Fruit fly (Drosophila melanogaster): ENCODE results near the gene CG14551.

Gene CG14551

dm6 chr3R:26014262-26014833 is 48.5 kb downstream of the CG14551 start, which contains the start of gene Kaz-m1 (continued):
- TF ChIP-seq schlank (tag; optimal IDR thresholded peaks at IDR 0.05): no peak
- TF ChIP-seq Mes4 (GFP tag; optimal IDR thresholded peaks at IDR 0.05): no peak
- no peak for TF ChIP-seq usp (GFP tag; optimal IDR thresholded peaks at IDR 0.05)
- TF ChIP-seq chinmo (GFP tag; IDR thresholded peaks at IDR 0.05; ENCODE audit: partially characterized antibody): no peak
- no peak for TF ChIP-seq Opbp (GFP tag; IDR thresholded peaks at IDR 0.05; ENCODE audit: partially characterized antibody)
- no peak for TF ChIP-seq jumu (GFP tag; optimal IDR thresholded peaks at IDR 0.05)
- TF ChIP-seq Max (GFP tag; optimal IDR thresholded peaks at IDR 0.05): no peak
- TF ChIP-seq CG11093 (GFP tag; IDR thresholded peaks at IDR 0.05): no peak
- no peak for TF ChIP-seq Lim3 (GFP tag; IDR thresholded peaks at IDR 0.05)
- TF ChIP-seq ash1 (GFP tag; optimal IDR thresholded peaks at IDR 0.05): no peak
- no peak for TF ChIP-seq CG9609 (GFP tag; optimal IDR thresholded peaks at IDR 0.05)
- no peak for TF ChIP-seq pita (GFP tag; optimal IDR thresholded peaks at IDR 0.05)
- TF ChIP-seq CG17385 (GFP tag; optimal IDR thresholded peaks at IDR 0.05): peak; percentile 46
- TF ChIP-seq ap (GFP tag; IDR thresholded peaks at IDR 0.05): no peak
- 0 out of 2 replicates have a peak, but pooled peaks have one; percentile 37 for TF ChIP-seq CG6689 (GFP tag; IDR thresholded peaks at IDR 0.05)
- no peak for TF ChIP-seq Ada2b (GFP tag; IDR thresholded peaks at IDR 0.05)
- TF ChIP-seq Xbp1 (GFP tag; optimal IDR thresholded peaks at IDR 0.05): peak; percentile 20
- TF ChIP-seq lab (GFP tag; optimal IDR thresholded peaks at IDR 0.05): peak; percentile 43
- no peak for TF ChIP-seq scrt (GFP tag; optimal IDR thresholded peaks at IDR 0.05)
- no peak for TF ChIP-seq wdn (GFP tag; IDR thresholded peaks at IDR 0.05)
- TF ChIP-seq trh (GFP tag; optimal IDR thresholded peaks at IDR 0.05): no peak
- TF ChIP-seq Eip74EF (GFP tag; optimal IDR thresholded peaks at IDR 0.05): peak in 1 of 2 experiments; percentile 42
- TF ChIP-seq CG12219 (GFP tag; optimal IDR thresholded peaks at IDR 0.05): no peak
- TF ChIP-seq CG7928 (GFP tag; optimal IDR thresholded peaks at IDR 0.05): no peak
- no peak for TF ChIP-seq mam (GFP tag; optimal IDR thresholded peaks at IDR 0.05)
- peak in 1 of 2 experiments; percentile 66 for TF ChIP-seq Hr51 (GFP tag; optimal IDR thresholded peaks at IDR 0.05)
- no peak for TF ChIP-seq CG14050 (GFP tag; IDR thresholded peaks at IDR 0.05)
- TF ChIP-seq GATAe (GFP tag; conservative IDR thresholded peaks at IDR 0.05): peak; percentile 57
- TF ChIP-seq CG42726 (GFP tag; IDR thresholded peaks at IDR 0.05; ENCODE audit: partially characterized antibody): no peak
- TF ChIP-seq vnd (GFP tag; IDR thresholded peaks at IDR 0.05; ENCODE audit: partially characterized antibody): no peak
- TF ChIP-seq pzg (GFP tag; optimal IDR thresholded peaks at IDR 0.05): no peak
- TF ChIP-seq Lpt (GFP tag; optimal IDR thresholded peaks at IDR 0.05): no peak
- no peak for TF ChIP-seq CG5245 (GFP tag; optimal IDR thresholded peaks at IDR 0.05)
- TF ChIP-seq Xrp1 (GFP tag; IDR thresholded peaks at IDR 0.05): peak; percentile 73
- no peak for TF ChIP-seq CG1647 (GFP tag; optimal IDR thresholded peaks at IDR 0.05)
- no peak for TF ChIP-seq CG17802 (tag; optimal IDR thresholded peaks at IDR 0.05)
- no peak for TF ChIP-seq toy (GFP tag; IDR thresholded peaks at IDR 0.05)
- TF ChIP-seq vfl (GFP tag; optimal IDR thresholded peaks at IDR 0.05): no peak
- peak; percentile 54 for TF ChIP-seq CG18599 (GFP tag; optimal IDR thresholded peaks at IDR 0.05)
- no peak for TF ChIP-seq croc (GFP tag; conservative IDR thresholded peaks at IDR 0.05)
- TF ChIP-seq zen2 (GFP tag; IDR thresholded peaks at IDR 0.05; ENCODE audit: partially characterized antibody): no peak
- TF ChIP-seq CG1529 (GFP tag; optimal IDR thresholded peaks at IDR 0.05): peak; percentile 33
- peak; percentile 87 for TF ChIP-seq row (GFP tag; IDR thresholded peaks at IDR 0.05)
- TF ChIP-seq CG10321 (GFP tag; IDR thresholded peaks at IDR 0.05): no peak
- TF ChIP-seq sim (GFP tag; IDR thresholded peaks at IDR 0.05): peak; percentile 48; the same call in 1 of the 2 replicates
- no peak for TF ChIP-seq CG3726 (GFP tag; IDR thresholded peaks at IDR 0.05)
- TF ChIP-seq Rx (GFP tag; IDR thresholded peaks at IDR 0.05): no peak
- no peak for TF ChIP-seq stwl (tag; optimal IDR thresholded peaks at IDR 0.05)
- TF ChIP-seq CG13424 (tag; optimal IDR thresholded peaks at IDR 0.05): peak; percentile 61
- TF ChIP-seq CG8290 (GFP tag; optimal IDR thresholded peaks at IDR 0.05): no peak
- no peak for TF ChIP-seq CG8290 (tag; optimal IDR thresholded peaks at IDR 0.05)

Measured in whole organism, embryonic.